Fruit fly (Drosophila melanogaster) S2 (cell line): ENCODE results near the gene CG44362.

Experiments used
- CG8478 ChIP-seq: fragments of >200 bp; optimal IDR thresholded peaks from 2 replicates; lab custom pipeline; 2018
- CTCF ChIP-seq, 2 experiments: fragments of >200 bp; optimal IDR thresholded peaks; 2 replicates each; lab custom pipeline; 2018

DNA sequence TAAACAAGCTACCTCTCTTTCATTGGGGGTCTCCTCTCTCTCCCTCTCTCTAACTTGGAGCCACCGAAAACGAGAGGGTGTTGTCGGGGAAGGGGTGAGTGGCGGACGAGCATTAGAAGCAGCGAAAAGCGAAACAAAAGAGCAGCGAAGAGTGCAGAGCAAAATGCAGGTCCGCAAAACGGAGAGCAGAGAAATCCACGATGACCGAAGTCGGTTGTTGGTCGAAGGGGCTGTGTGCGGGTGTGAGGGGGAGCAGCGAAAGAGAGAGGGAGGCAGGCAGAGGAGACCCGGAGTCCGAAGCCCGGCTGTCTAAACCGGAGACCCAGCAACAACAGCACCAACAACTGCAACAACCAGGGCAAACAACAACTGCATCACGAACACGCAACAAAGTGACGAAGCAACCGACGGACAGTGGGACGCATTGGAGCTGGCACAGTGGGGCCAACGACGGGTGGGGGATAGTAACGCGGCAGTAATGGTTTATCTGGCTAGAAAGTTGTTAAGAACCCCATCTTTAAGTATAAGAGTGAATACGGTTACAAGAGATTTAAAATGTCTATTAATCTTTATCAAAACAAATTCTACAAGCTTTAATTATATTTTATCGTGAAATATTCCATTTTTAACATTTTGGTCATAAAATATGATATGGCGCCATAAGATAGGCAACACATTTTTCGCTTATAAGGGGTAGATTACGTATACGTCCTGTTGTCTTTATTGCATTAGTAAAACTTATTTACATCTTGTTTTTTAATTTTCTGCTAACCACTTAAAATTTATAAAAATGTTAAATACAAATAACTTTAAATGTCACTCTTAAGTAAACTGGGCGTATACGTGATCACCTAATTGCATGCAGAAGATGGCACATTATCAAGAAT is 31.7 kb upstream of the CG44362 start:
- no peak for TF ChIP-seq CG8478 (lab: Kevin White, UChicago)
- TF ChIP-seq CTCF (optimal IDR thresholded peaks at IDR 0.05; lab: Kevin White, UChicago): no peak
